Worm (Caenorhabditis elegans): Measurements from ENCODE around the gene cgt-1.

Gene cgt-1

DNA sequence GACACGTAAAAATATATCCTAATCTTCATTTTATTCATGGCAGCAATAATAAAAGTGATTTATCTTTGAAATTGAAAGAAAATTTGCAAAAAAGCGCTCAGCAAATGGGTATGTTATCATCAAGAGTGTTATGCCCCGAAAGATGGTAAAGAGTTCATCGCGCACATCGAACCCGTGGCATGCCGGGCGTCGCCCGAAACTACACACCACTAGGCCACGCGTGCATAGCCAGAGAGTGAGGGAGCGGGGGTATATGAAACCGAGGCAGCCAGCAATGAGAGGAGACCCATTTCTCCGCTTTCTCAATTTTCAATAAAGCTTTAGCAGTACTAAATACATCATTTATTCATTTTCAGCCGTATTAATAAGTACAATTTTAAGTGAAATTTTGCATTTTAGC lies 14.9 kb downstream of the cgt-1 start (continued):
- TF ChIP-seq pros-1 (tag; optimal IDR thresholded peaks at IDR 0.05) (peak; percentile 56), che-1 (tag; optimal IDR thresholded peaks at IDR 0.05) (peak; percentile 98), ceh-48 (tag; optimal IDR thresholded peaks at IDR 0.05) (peak; percentile 99), pag-3 (tag; optimal IDR thresholded peaks at IDR 0.05; ENCODE audit: borderline replicate concordance) (peak; percentile 96), Y22D7AL.16 (tag; optimal IDR thresholded peaks at IDR 0.05) (peak; percentile 99), elt-4 (tag; optimal IDR thresholded peaks at IDR 0.05) (peak; percentile 97), ttx-3 (tag; optimal IDR thresholded peaks at IDR 0.05) (peak; percentile 99), T23F11.4 (GFP tag; optimal IDR thresholded peaks at IDR 0.05) (peak; percentile 99), unc-86 (tag; optimal IDR thresholded peaks at IDR 0.05) (peak; percentile 99), pqm-1 (tag; optimal IDR thresholded peaks at IDR 0.05) (peak; percentile 99), odd-2 (tag; optimal IDR thresholded peaks at IDR 0.05) (peak; percentile 91), unc-55 (GFP tag; optimal IDR thresholded peaks at IDR 0.05) (no peak), nfya-1 (tag; optimal IDR thresholded peaks at IDR 0.05) (peak; percentile 90), ceh-14 (tag; optimal IDR thresholded peaks at IDR 0.05) (peak; percentile 99), pax-1 (tag; optimal IDR thresholded peaks at IDR 0.05) (no peak), C08G9.2 (tag; optimal IDR thresholded peaks at IDR 0.05) (peak; percentile 97)

DNA sequence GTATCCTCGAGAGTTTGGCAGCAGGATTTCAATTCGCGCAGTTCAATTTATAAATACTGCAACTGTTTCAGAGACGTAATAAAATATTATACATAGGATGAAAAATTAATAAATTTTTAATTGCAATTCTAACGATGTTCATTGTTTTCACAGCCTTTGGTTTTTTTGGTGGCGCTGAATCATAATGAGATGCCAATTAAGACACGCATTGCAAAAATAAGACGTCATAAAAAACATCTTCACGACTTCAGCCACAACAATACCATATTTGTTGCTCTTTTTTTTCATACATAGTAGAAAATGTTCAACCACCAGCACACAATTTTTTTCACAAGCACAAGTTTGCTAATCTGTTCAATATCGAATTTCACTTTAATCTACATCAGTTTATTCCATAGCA lies 16.4 kb downstream of the cgt-1 start, which contains the start of gene str-56:
TSS of gene str-56 (plus strand) at position 301 of the 400 bp plus-strand sequence.
- TF ChIP-seq hlh-13 (GFP tag; optimal IDR thresholded peaks at IDR 0.05) = no peak
- no peak for TF ChIP-seq gmeb-2 (tag; optimal IDR thresholded peaks at IDR 0.05)
- TF ChIP-seq sox-4 (tag; optimal IDR thresholded peaks at IDR 0.05) = no peak
- no peak for TF ChIP-seq F13H6.1 (tag; optimal IDR thresholded peaks at IDR 0.05)
- TF ChIP-seq Y22D7AL.16 (tag; optimal IDR thresholded peaks at IDR 0.05) = no peak
- no peak for TF ChIP-seq eyg-1 (tag; optimal IDR thresholded peaks at IDR 0.05)
- no peak for TF ChIP-seq odd-2 (tag; optimal IDR thresholded peaks at IDR 0.05)
- no peak for TF ChIP-seq pag-3 (tag; optimal IDR thresholded peaks at IDR 0.05; ENCODE audit: borderline replicate concordance)
- TF ChIP-seq elt-2 (tag; optimal IDR thresholded peaks at IDR 0.05) = no peak

DNA sequence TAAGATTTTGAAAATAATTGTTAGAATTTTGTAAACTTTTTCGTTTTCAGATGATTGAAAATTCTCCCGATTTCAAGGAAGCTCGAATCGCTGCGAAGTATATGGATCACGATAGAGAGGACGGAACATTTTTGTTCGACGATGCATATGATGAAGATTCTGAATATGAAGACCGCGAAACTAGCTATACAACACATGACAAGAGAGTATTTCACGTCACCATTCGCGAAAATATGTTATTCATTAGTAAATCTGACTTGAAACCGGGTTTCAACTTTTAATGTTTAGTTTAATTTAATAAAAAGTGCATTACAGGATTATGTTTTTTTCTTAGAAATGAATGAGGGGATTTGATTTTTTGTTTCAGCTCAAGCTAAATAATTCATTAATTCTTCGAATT lies 18.3 kb downstream of the cgt-1 start, which contains the start of gene str-57:
TSS of gene str-57 (plus strand) at position 301 of the 400 bp plus-strand sequence.
- TF ChIP-seq pag-3 (tag; optimal IDR thresholded peaks at IDR 0.05; ENCODE audit: borderline replicate concordance) (no peak), ceh-31 (tag; optimal IDR thresholded peaks at IDR 0.05) (no peak), elt-2 (tag; optimal IDR thresholded peaks at IDR 0.05) (no peak), pha-2 (tag; optimal IDR thresholded peaks at IDR 0.05) (no peak), ref-2 (tag; optimal IDR thresholded peaks at IDR 0.05) (no peak), hlh-8 (tag; optimal IDR thresholded peaks at IDR 0.05) (no peak), ceh-18 (tag; optimal IDR thresholded peaks at IDR 0.05) (no peak), Y22D7AL.16 (tag; optimal IDR thresholded peaks at IDR 0.05) (no peak), fkh-10 (GFP tag; optimal IDR thresholded peaks at IDR 0.05) (no peak), nhr-232 (tag; optimal IDR thresholded peaks at IDR 0.05) (no peak), sdc-2 (tag; optimal IDR thresholded peaks at IDR 0.05) (no peak), che-1 (tag; optimal IDR thresholded peaks at IDR 0.05) (no peak), pat-9 (tag; optimal IDR thresholded peaks at IDR 0.05) (no peak), ceh-34 (tag; optimal IDR thresholded peaks at IDR 0.05) (no peak), ets-4 (tag; optimal IDR thresholded peaks at IDR 0.05) (no peak), ceh-2 (tag; optimal IDR thresholded peaks at IDR 0.05) (no peak)

DNA sequence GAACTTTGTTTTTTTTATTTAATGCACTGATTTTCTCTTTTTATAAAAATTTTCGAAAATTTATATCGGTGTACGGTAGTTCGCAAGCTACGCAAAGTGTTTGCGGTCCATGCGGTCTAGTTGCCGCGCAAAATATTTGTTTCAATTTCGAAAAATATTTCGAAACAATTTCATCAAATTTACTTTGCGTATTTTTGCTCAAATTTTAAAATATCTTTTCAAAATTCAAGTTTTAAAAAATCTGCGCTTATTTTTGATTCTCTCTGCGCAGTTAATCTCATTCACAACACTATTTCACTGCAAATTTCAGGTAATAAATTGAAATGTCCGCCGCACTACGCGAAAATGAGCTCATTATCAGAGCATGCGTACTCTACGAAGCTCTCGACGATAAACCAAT lies 21.3 kb downstream of the cgt-1 start, which contains the start of gene fbxa-197:
TSS of gene fbxa-197 (plus strand) at position 301 of the 400 bp plus-strand sequence.
- TF ChIP-seq ceh-31 (tag; optimal IDR thresholded peaks at IDR 0.05) (no peak), pqm-1 (tag; optimal IDR thresholded peaks at IDR 0.05) (no peak), nfya-1 (tag; optimal IDR thresholded peaks at IDR 0.05) (no peak), dve-1 (tag; optimal IDR thresholded peaks at IDR 0.05) (no peak), unc-3 (GFP tag; conservative IDR thresholded peaks at IDR 0.05) (no peak), unc-3 (tag; optimal IDR thresholded peaks at IDR 0.05) (no peak), ceh-30 (tag; optimal IDR thresholded peaks at IDR 0.05) (no peak), ahr-1 (tag; optimal IDR thresholded peaks at IDR 0.05) (no peak), ceh-22 (tag; optimal IDR thresholded peaks at IDR 0.05) (no peak), hlh-13 (GFP tag; optimal IDR thresholded peaks at IDR 0.05) (no peak), ttx-3 (tag; optimal IDR thresholded peaks at IDR 0.05) (no peak), T23F11.4 (GFP tag; optimal IDR thresholded peaks at IDR 0.05) (no peak), ceh-24 (tag; optimal IDR thresholded peaks at IDR 0.05) (no peak), fkh-10 (GFP tag; optimal IDR thresholded peaks at IDR 0.05) (no peak), pat-9 (tag; optimal IDR thresholded peaks at IDR 0.05) (no peak), mec-3 (tag; optimal IDR thresholded peaks at IDR 0.05; ENCODE audit: borderline replicate concordance) (no peak)
